Fruit fly (Drosophila melanogaster) whole organism, embryonic: ENCODE measurements around the gene CG17329.

Experiments used
- Atf6 ChIP-seq: fragments of 200-800 bp; sonication (Bioruptor generic); IDR thresholded peaks from 2 replicates; pipeline ENCODE4 v1.3.6; 2022; ENCODE audit warnings: missing biosample characterization, missing genetic modification characterization
- CG10543 ChIP-seq: fragments of 200-800 bp; sonication (Bioruptor generic); optimal IDR thresholded peaks from 3 replicates; lab custom pipeline; 2017; ENCODE audit warnings: missing biosample characterization, mild to moderate bottlenecking, missing genetic modification characterization, moderate library complexity
- CG11695 ChIP-seq: fragments of 200-800 bp; sonication (Bioruptor generic); IDR thresholded peaks from 3 replicates; pipeline ENCODE4 v1.3.6; 2022; ENCODE audit warnings: missing biosample characterization, missing genetic modification characterization
- CG12104 ChIP-seq: fragments of 200-800 bp; sonication (Bioruptor generic); optimal IDR thresholded peaks from 3 replicates; lab custom pipeline; 2016; ENCODE audit warnings: missing biosample characterization, missing genetic modification characterization
- CG12769 ChIP-seq: fragments of 200-800 bp; sonication (Bioruptor generic); optimal IDR thresholded peaks from 2 replicates; lab custom pipeline; 2019; ENCODE audit warnings: missing biosample characterization, mild to moderate bottlenecking, missing genetic modification characterization, moderate library complexity
- CG13894 ChIP-seq: fragments of 200-800 bp; sonication (Bioruptor generic); optimal IDR thresholded peaks from 3 replicates; lab custom pipeline; 2018; ENCODE audit warnings: missing biosample characterization, mild to moderate bottlenecking, missing genetic modification characterization, moderate library complexity
- CG17612 ChIP-seq: fragments of 200-800 bp; sonication (Bioruptor generic); IDR thresholded peaks from 2 replicates; pipeline ENCODE4 v1.3.6; 2022; ENCODE audit warnings: missing biosample characterization, missing genetic modification characterization
- CG17912 ChIP-seq: fragments of 200-800 bp; sonication (Bioruptor generic); optimal IDR thresholded peaks from 2 replicates; lab custom pipeline; 2018; ENCODE audit warnings: missing biosample characterization, mild to moderate bottlenecking, missing genetic modification characterization
- CG18262 ChIP-seq: fragments of 200-800 bp; optimal IDR thresholded peaks from 3 replicates; lab custom pipeline; 2019; ENCODE audit warnings: missing biosample characterization, mild to moderate bottlenecking, missing genetic modification characterization, moderate library complexity
- CG2199 ChIP-seq: fragments of 200-800 bp; sonication (Bioruptor generic); IDR thresholded peaks from 3 replicates; pipeline ENCODE4 v1.3.6; 2022; ENCODE audit warnings: missing biosample characterization, missing genetic modification characterization
- CG2678 ChIP-seq: fragments of 200-800 bp; sonication (Bioruptor generic); optimal IDR thresholded peaks from 3 replicates; lab custom pipeline; 2019; ENCODE audit warnings: missing biosample characterization, mild to moderate bottlenecking, missing genetic modification characterization, moderate library complexity
- CG3163 ChIP-seq: fragments of 200-800 bp; sonication (Bioruptor generic); optimal IDR thresholded peaks from 3 replicates; lab custom pipeline; 2016; ENCODE audit warnings: missing biosample characterization, missing genetic modification characterization
- CG34422 ChIP-seq: fragments of 200-800 bp; sonication (Bioruptor generic); IDR thresholded peaks from 3 replicates; pipeline ENCODE4 v1.3.6; 2022; ENCODE audit warnings: missing biosample characterization, missing genetic modification characterization
- CG3838 ChIP-seq: fragments of 200-800 bp; sonication (Bioruptor generic); optimal IDR thresholded peaks from 3 replicates; lab custom pipeline; 2016; ENCODE audit warnings: missing biosample characterization, missing genetic modification characterization
- Doc2 ChIP-seq: fragments of 200-800 bp; sonication (Bioruptor generic); IDR thresholded peaks from 2 replicates; pipeline ENCODE4 v1.3.6; 2022; ENCODE audit warnings: missing biosample characterization, missing genetic modification characterization
- Eip74EF ChIP-seq, 2 experiments: fragments of 200-800 bp in 1 of 2; fragments of >200 bp in 1 of 2; sonication (Bioruptor generic) in 1 of 2; optimal IDR thresholded peaks; 2 replicates each; lab custom pipeline; 2017 to 2019; ENCODE audit warnings: missing biosample characterization in 2 of 2, missing genetic modification characterization in 2 of 2, mild to moderate bottlenecking in 1 of 2, moderate library complexity in 1 of 2
- GATAe ChIP-seq: fragments of 200-800 bp; sonication (Bioruptor generic); conservative IDR thresholded peaks from 2 replicates; pipeline ENCODE4 v1.3.6; 2022; ENCODE audit warnings: missing biosample characterization, missing genetic modification characterization
- HHEX ChIP-seq: fragments of 200-800 bp; sonication (Bioruptor generic); optimal IDR thresholded peaks from 3 replicates; lab custom pipeline; 2017; ENCODE audit warnings: missing biosample characterization, mild to moderate bottlenecking, missing genetic modification characterization, missing genetic modification reagents
- Med ChIP-seq: fragments of 200-800 bp; sonication (Bioruptor generic); peaks from one replicate; lab custom pipeline; 2016; ENCODE audit warnings: missing biosample characterization, missing genetic modification characterization, mild to moderate bottlenecking, inconsistent platforms, moderate library complexity
- Opbp ChIP-seq: fragments of 200-800 bp; sonication (Bioruptor generic); IDR thresholded peaks from 3 replicates; pipeline ENCODE4 v1.3.6; 2022; ENCODE audit warnings: missing biosample characterization, missing genetic modification characterization; ENCODE audit not compliant: partially characterized antibody
- Pdp1 ChIP-seq, 2 experiments: fragments of 200-800 bp; sonication (Bioruptor generic); optimal IDR thresholded peaks; 3 replicates each; lab custom pipeline; 2016; ENCODE audit warnings: missing biosample characterization in 2 of 2, missing genetic modification characterization in 2 of 2, mild to moderate bottlenecking in 1 of 2, moderate library complexity in 1 of 2
- Rfx ChIP-seq: fragments of 200-800 bp; sonication (Bioruptor generic); IDR thresholded peaks from 2 replicates; pipeline ENCODE4 v1.3.6; 2022; ENCODE audit warnings: missing biosample characterization, missing genetic modification characterization
- abd-A ChIP-seq: fragments of 200-800 bp; sonication (Bioruptor generic); optimal IDR thresholded peaks from 3 replicates; lab custom pipeline; 2019; ENCODE audit warnings: missing biosample characterization, mild to moderate bottlenecking, missing genetic modification characterization, moderate library complexity
- cato ChIP-seq: fragments of 200-800 bp; sonication (Bioruptor generic); optimal IDR thresholded peaks from 2 replicates; lab custom pipeline; 2016; ENCODE audit warnings: missing biosample characterization, missing genetic modification characterization, borderline replicate concordance
- chif ChIP-seq, 2 experiments: fragments of 200-800 bp; sonication (Bioruptor generic); optimal IDR thresholded peaks; 3 replicates each; lab custom pipeline; 2016; ENCODE audit warnings: missing biosample characterization in 2 of 2, missing genetic modification characterization in 2 of 2
- chinmo ChIP-seq: fragments of 200-800 bp; sonication (Bioruptor generic); IDR thresholded peaks from 4 replicates; pipeline ENCODE4 v1.3.6; 2022; ENCODE audit warnings: missing biosample characterization, missing genetic modification characterization; ENCODE audit not compliant: partially characterized antibody
- ci ChIP-seq: fragments of 200-800 bp; sonication (Bioruptor generic); IDR thresholded peaks from 3 replicates; pipeline ENCODE4 v1.3.6; 2022; ENCODE audit warnings: missing biosample characterization, missing genetic modification characterization
- exex ChIP-seq: fragments of 200-800 bp; sonication (Bioruptor generic); optimal IDR thresholded peaks from 4 replicates; lab custom pipeline; 2018; ENCODE audit warnings: missing biosample characterization, mild to moderate bottlenecking, missing genetic modification characterization, moderate library complexity
- grn ChIP-seq: fragments of 200-800 bp; sonication (Bioruptor generic); optimal IDR thresholded peaks from 3 replicates; lab custom pipeline; 2017; ENCODE audit warnings: missing biosample characterization, missing genetic modification characterization
- gt ChIP-seq: fragments of 200-800 bp; sonication (Bioruptor generic); IDR thresholded peaks from 2 replicates; pipeline ENCODE4 v1.3.6; 2022; ENCODE audit warnings: missing biosample characterization, missing genetic modification characterization
- kni ChIP-seq: fragments of 200-800 bp; sonication (Bioruptor generic); optimal IDR thresholded peaks from 3 replicates; lab custom pipeline; 2017; ENCODE audit warnings: mild to moderate bottlenecking, missing biosample characterization, missing genetic modification reagents, missing genetic modification characterization
- mirr ChIP-seq: fragments of 200-800 bp; sonication (Bioruptor generic); optimal IDR thresholded peaks from 3 replicates; lab custom pipeline; 2018; ENCODE audit warnings: missing biosample characterization, mild to moderate bottlenecking, missing genetic modification characterization
- nau ChIP-seq: fragments of 200-800 bp; sonication (Bioruptor generic); optimal IDR thresholded peaks from 3 replicates; lab custom pipeline; 2017; ENCODE audit warnings: missing biosample characterization, mild to moderate bottlenecking, missing genetic modification characterization, missing genetic modification reagents
- pan ChIP-seq, 4 experiments: fragments of >200 bp in 3 of 4; fragments of 200-800 bp in 1 of 4; sonication (Bioruptor generic) in 1 of 4; optimal IDR thresholded peaks in 3 of 4; IDR thresholded peaks in 1 of 4; 2 replicates each; pipeline versions ENCODE4 v1.3.6 to Lab custom; 2017 to 2022; ENCODE audit warnings: missing biosample characterization in 2 of 4, missing genetic modification characterization in 2 of 4, mixed read lengths in 1 of 4
- pros ChIP-seq: fragments of 200-800 bp; sonication (Bioruptor generic); optimal IDR thresholded peaks from 3 replicates; lab custom pipeline; 2019; ENCODE audit warnings: missing biosample characterization, mild to moderate bottlenecking, missing genetic modification characterization, moderate library complexity
- sd ChIP-seq: fragments of 200-800 bp; sonication (Bioruptor generic); optimal IDR thresholded peaks from 3 replicates; lab custom pipeline; 2018; ENCODE audit warnings: missing biosample characterization, mild to moderate bottlenecking, missing genetic modification characterization, moderate library complexity
- sens ChIP-seq: fragments of 200-800 bp; sonication (Bioruptor generic); peaks from one replicate; lab custom pipeline; 2016; ENCODE audit warnings: missing biosample characterization, missing genetic modification characterization
- sim ChIP-seq: fragments of 200-800 bp; sonication (Bioruptor generic); IDR thresholded peaks from 2 replicates; pipeline ENCODE4 v1.3.6; 2022; ENCODE audit warnings: missing biosample characterization, missing genetic modification characterization
- sob ChIP-seq: fragments of 200-800 bp; sonication (Bioruptor generic); IDR thresholded peaks from 2 replicates; pipeline ENCODE4 v1.3.6; 2022; ENCODE audit warnings: missing biosample characterization, missing genetic modification characterization
- ssp ChIP-seq: fragments of 200-800 bp; sonication (Bioruptor generic); IDR thresholded peaks from 2 replicates; pipeline ENCODE4 v1.3.6; 2022; ENCODE audit warnings: missing biosample characterization, missing genetic modification characterization
- twi ChIP-seq: fragments of 200-800 bp; optimal IDR thresholded peaks from 2 replicates; lab custom pipeline; 2019; ENCODE audit warnings: missing biosample characterization, mild to moderate bottlenecking, missing genetic modification characterization, moderate library complexity
- vfl ChIP-seq: fragments of 200-800 bp; sonication (Bioruptor generic); optimal IDR thresholded peaks from 2 replicates; lab custom pipeline; 2016; ENCODE audit warnings: missing biosample characterization, missing genetic modification characterization

CG17329 gene

DNA sequence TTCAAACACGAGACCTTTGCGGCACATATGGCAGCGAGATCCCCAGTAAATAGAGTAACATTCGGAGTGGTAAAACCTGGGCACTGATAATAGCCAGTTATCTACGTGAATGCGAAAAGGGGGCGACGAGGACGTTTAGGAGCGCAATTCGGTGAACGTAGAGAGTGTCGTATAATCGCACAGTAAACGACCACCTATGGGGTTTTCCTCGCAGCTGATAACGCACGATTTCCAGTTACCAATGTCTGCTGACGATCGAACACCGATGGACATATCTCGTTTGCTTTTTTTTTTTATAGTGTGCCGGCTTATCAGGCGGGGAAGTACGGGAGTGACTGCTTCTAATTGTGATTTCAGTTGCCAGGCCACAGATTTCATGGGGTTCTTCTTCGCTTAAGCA is 28.7 kb downstream of the CG17329 start (continued):
- no peak for TF ChIP-seq CG17612 (GFP tag; lab: Robert Waterston, UW)
- TF ChIP-seq mirr (GFP tag; lab: Kevin White, UChicago) = peak; percentile 90
- no peak for TF ChIP-seq Doc2 (GFP tag; lab: Robert Waterston, UW)
- TF ChIP-seq exex (tag; lab: Kevin White, UChicago) = peak; percentile 87
- TF ChIP-seq cato (GFP tag; lab: Kevin White, UChicago) = no peak
- TF ChIP-seq ci (GFP tag; lab: Robert Waterston, UW) = 0 out of 3 replicates have a peak, but pooled peaks have one; percentile 29
- no peak for TF ChIP-seq sob (GFP tag; lab: Robert Waterston, UW)
- 0 out of 4 replicates have a peak, but pooled peaks have one; percentile 49 for TF ChIP-seq chinmo (GFP tag; lab: Robert Waterston, UW)
- no peak for TF ChIP-seq sim
- TF ChIP-seq grn (GFP tag; lab: Kevin White, UChicago) = no peak
- TF ChIP-seq sd (tag; lab: Kevin White, UChicago) = peak; percentile 34
- no peak for TF ChIP-seq CG34422
- peak; percentile 46; the same call in 1 of the 2 replicates for TF ChIP-seq Atf6 (GFP tag; lab: Robert Waterston, UW)
- TF ChIP-seq ssp = no peak
- peak; percentile 66 for TF ChIP-seq GATAe (GFP tag; lab: Robert Waterston, UW)
- peak; percentile 32 for TF ChIP-seq CG2678

DNA sequence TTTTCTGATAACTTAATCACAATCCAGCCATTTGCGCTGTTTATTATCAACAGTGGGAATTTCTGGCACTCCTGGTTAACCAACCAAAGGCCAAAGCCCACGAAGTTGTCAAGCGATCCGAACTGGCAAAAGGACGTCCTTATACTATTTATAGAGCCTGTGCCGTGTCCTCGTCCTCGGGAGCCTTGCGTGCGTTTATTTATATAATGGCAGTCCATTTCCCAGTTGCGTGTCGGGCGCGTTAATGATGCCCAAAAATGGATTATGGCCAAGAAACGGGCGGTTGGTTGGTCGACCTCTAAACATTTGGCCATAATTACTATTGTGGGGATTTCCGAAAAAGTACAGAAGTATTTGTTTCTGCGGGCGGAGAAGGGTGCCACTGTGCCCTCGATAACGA is 29.3 kb downstream of the CG17329 start:
- peak; percentile 14 for TF ChIP-seq CG13894 (tag; lab: Kevin White, UChicago)
- TF ChIP-seq Med (GFP tag; lab: Kevin White, UChicago) = peak; percentile 27
- no peak for TF ChIP-seq CG3163
- 0 out of 2 replicates have a peak, but pooled peaks have one; percentile 20 for TF ChIP-seq Atf6 (GFP tag; lab: Robert Waterston, UW)
- peak; percentile 63 for TF ChIP-seq sens (GFP tag; lab: Kevin White, UChicago)
- peak; percentile 43 for TF ChIP-seq abd-A
- no peak for TF ChIP-seq CG12104 (GFP tag; lab: Kevin White, UChicago)
- peak in 1 of 2 experiments; percentile 29 for TF ChIP-seq Pdp1 (GFP tag; optimal IDR thresholded peaks at IDR 0.05; lab: Kevin White, UChicago)
- no peak for TF ChIP-seq vfl (GFP tag; lab: Kevin White, UChicago)

DNA sequence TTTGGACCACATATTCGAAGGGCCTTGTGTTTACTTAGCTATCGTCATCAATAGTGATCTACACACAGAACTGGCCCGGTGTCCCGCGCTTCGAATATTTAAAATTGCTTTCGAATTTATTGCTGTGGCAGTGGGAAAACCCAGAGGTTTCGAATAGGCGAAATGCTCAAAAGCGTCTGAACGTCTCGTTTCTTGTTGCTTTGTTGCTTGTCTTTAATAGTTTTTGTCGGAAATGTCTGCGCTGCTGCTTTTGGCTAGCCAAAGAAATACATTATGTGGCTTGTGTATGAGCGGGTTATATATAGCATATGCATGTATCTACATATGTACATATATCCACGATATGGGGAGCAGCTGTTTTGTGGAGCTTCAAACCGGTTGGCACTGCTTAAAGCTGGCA is 30.1 kb downstream of the CG17329 start:
- TF ChIP-seq chif (GFP tag; optimal IDR thresholded peaks at IDR 0.05; lab: Kevin White, UChicago) (no peak), Opbp (0 out of 3 replicates have a peak, but pooled peaks have one; percentile 7), sd (tag; lab: Kevin White, UChicago) (peak; percentile 85), Med (GFP tag; lab: Kevin White, UChicago) (peak; percentile 69), Rfx (GFP tag; lab: Robert Waterston, UW) (0 out of 2 replicates have a peak, but pooled peaks have one; percentile 15), gt (GFP tag; lab: Robert Waterston, UW) (no peak), kni (GFP tag; lab: Kevin White, UChicago) (peak; percentile 13), CG13894 (tag; lab: Kevin White, UChicago) (peak; percentile 51), CG11695 (GFP tag; lab: Robert Waterston, UW) (no peak), Doc2 (GFP tag; lab: Robert Waterston, UW) (no peak), nau (GFP tag; lab: Kevin White, UChicago) (peak; percentile 6), pros (GFP tag; lab: Kevin White, UChicago) (peak; percentile 28), CG18262 (tag; lab: Kevin White, UChicago) (no peak), twi (tag; lab: Kevin White, UChicago) (peak; percentile 23), CG3838 (GFP tag; lab: Kevin White, UChicago) (peak; percentile 5), Eip74EF (GFP tag; optimal IDR thresholded peaks at IDR 0.05; lab: Kevin White, UChicago) (peak in 1 of 2 experiments; percentile 3), HHEX (GFP tag; lab: Kevin White, UChicago) (no peak), CG10543 (GFP tag; lab: Kevin White, UChicago) (peak; percentile 55), abd-A (peak; percentile 58), chinmo (GFP tag; lab: Robert Waterston, UW) (peak; percentile 88; the same call in 3 of the 4 replicates), CG2199 (GFP tag; lab: Robert Waterston, UW) (peak; percentile 75; the same call in 2 of the 3 replicates), CG17912 (GFP tag; lab: Kevin White, UChicago) (no peak), CG12769 (tag; lab: Kevin White, UChicago) (peak; percentile 61), pan (optimal IDR thresholded peaks at IDR 0.05; lab: Kevin White, UChicago) (no peak), pan (GFP tag; optimal IDR thresholded peaks at IDR 0.05 in 1 of 2, IDR thresholded peaks at IDR 0.05 in 1 of 2) (no peak)
